Fruit fly (Drosophila melanogaster): ENCODE results near the gene CG31115.
A peak's percentile ranks its signal among the peaks of the same experiment; 100 is the strongest.

Gene CG31115

DNA sequence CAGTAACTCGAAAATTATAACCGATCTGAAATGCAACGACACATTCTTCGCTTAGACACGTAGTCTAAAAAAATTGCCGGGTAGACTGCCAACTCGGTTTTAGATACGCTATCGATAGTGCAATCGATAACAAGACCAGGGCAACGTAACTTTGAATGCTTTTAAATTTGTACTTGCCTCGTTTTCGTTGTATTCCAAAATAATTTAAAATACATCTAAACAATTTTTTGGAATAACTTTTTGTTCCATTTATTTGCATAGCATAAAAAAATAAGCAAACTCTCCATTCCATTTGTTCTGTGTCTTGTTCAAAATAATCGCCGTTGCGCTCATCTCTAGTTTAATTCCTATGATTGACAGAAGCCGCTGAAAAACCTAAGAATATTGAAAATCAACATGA, 32.8 kb downstream of the CG31115 start, which contains the start of the genes Stt3B and CG11839 (continued):
- no peak for TF ChIP-seq bigmax (GFP tag; optimal IDR thresholded peaks at IDR 0.05)
- TF ChIP-seq Aef1 (GFP tag; IDR thresholded peaks at IDR 0.05) = no peak; the same call in 1 of the 3 replicates
- TF ChIP-seq hb (GFP tag; IDR thresholded peaks at IDR 0.05; ENCODE audit: partially characterized antibody) = peak; percentile 91
- no peak for TF ChIP-seq pan (optimal IDR thresholded peaks at IDR 0.05)
- TF ChIP-seq pan (GFP tag; optimal IDR thresholded peaks at IDR 0.05 in 1 of 2, IDR thresholded peaks at IDR 0.05 in 1 of 2) = peak in 1 of 2 experiments; percentile 50
- no peak for TF ChIP-seq bcd (GFP tag; optimal IDR thresholded peaks at IDR 0.05)
- peak; percentile 93 for TF ChIP-seq CG34224 (GFP tag; IDR thresholded peaks at IDR 0.05; ENCODE audit: partially characterized antibody)
- TF ChIP-seq schlank (tag; optimal IDR thresholded peaks at IDR 0.05) = peak; percentile 18
- TF ChIP-seq lilli (GFP tag; optimal IDR thresholded peaks at IDR 0.05) = peak; percentile 90
- TF ChIP-seq CG12659 (GFP tag; optimal IDR thresholded peaks at IDR 0.05) = peak; percentile 85
- 0 out of 2 replicates have a peak, but pooled peaks have one; percentile 6 for TF ChIP-seq ttk (GFP tag; IDR thresholded peaks at IDR 0.05)
- no peak for TF ChIP-seq Lim3 (GFP tag; IDR thresholded peaks at IDR 0.05)
- peak; percentile 77 for TF ChIP-seq CG13424 (tag; optimal IDR thresholded peaks at IDR 0.05)
- TF ChIP-seq CG31388 (GFP tag; optimal IDR thresholded peaks at IDR 0.05) = peak; percentile 48
- no peak for TF ChIP-seq nau (GFP tag; optimal IDR thresholded peaks at IDR 0.05)
- TF ChIP-seq CG17612 (GFP tag; IDR thresholded peaks at IDR 0.05) = no peak
- peak; percentile 4 for TF ChIP-seq CG3995 (GFP tag; optimal IDR thresholded peaks at IDR 0.05)
- TF ChIP-seq HLH4C (GFP tag; IDR thresholded peaks at IDR 0.05; ENCODE audit: partially characterized antibody) = peak; percentile 83
- no peak for TF ChIP-seq CG5953 (GFP tag; IDR thresholded peaks at IDR 0.05)
- TF ChIP-seq CG15696 (tag; optimal IDR thresholded peaks at IDR 0.05) = peak; percentile 58
- peak; percentile 79 for TF ChIP-seq CG12155 (GFP tag; optimal IDR thresholded peaks at IDR 0.05)
- TF ChIP-seq otp (GFP tag; IDR thresholded peaks at IDR 0.05) = no peak
- peak; percentile 19 for TF ChIP-seq tup (GFP tag; optimal IDR thresholded peaks at IDR 0.05)
- peak; percentile 90 for TF ChIP-seq vnd (GFP tag; IDR thresholded peaks at IDR 0.05; ENCODE audit: partially characterized antibody)
- peak; percentile 58 for TF ChIP-seq Ada2b (GFP tag; IDR thresholded peaks at IDR 0.05)
- TF ChIP-seq Hsf (GFP tag; optimal IDR thresholded peaks at IDR 0.05) = peak; percentile 82
- TF ChIP-seq dmrt11E (tag; optimal IDR thresholded peaks at IDR 0.05) = peak; percentile 53
- peak; percentile 91 for TF ChIP-seq CG3847 (GFP tag; IDR thresholded peaks at IDR 0.05)
- no peak for TF ChIP-seq CG11696 (GFP tag; IDR thresholded peaks at IDR 0.05)
- TF ChIP-seq CG4820 (GFP tag; optimal IDR thresholded peaks at IDR 0.05) = peak; percentile 66
- peak; percentile 30 for TF ChIP-seq CG7987 (GFP tag; optimal IDR thresholded peaks at IDR 0.05)
- no peak for TF ChIP-seq sim (GFP tag; IDR thresholded peaks at IDR 0.05)
- no peak for TF ChIP-seq corto (GFP tag; optimal IDR thresholded peaks at IDR 0.05)
- peak; percentile 3 for TF ChIP-seq CrebB (tag; optimal IDR thresholded peaks at IDR 0.05)
- TF ChIP-seq ken (GFP tag; IDR thresholded peaks at IDR 0.05) = peak; percentile 58; the same call in 2 of the 3 replicates
- TF ChIP-seq gt (GFP tag; IDR thresholded peaks at IDR 0.05) = no peak
- TF ChIP-seq fd102C (GFP tag; optimal IDR thresholded peaks at IDR 0.05) = no peak
- peak; percentile 82 for TF ChIP-seq CG6791 (GFP tag; IDR thresholded peaks at IDR 0.05; ENCODE audit: partially characterized antibody)
- TF ChIP-seq zf30C (GFP tag; optimal IDR thresholded peaks at IDR 0.05) = no peak
- no peak for TF ChIP-seq gce (GFP tag; IDR thresholded peaks at IDR 0.05)
- TF ChIP-seq CG2678 (tag; optimal IDR thresholded peaks at IDR 0.05) = no peak
- peak; percentile 59 for TF ChIP-seq PHDP (tag; optimal IDR thresholded peaks at IDR 0.05)
- TF ChIP-seq gsb (GFP tag; IDR thresholded peaks at IDR 0.05) = no peak
- no peak for TF ChIP-seq sr (GFP tag; IDR thresholded peaks at IDR 0.05)
- no peak for TF ChIP-seq Abd-B (GFP tag; optimal IDR thresholded peaks at IDR 0.05)
- no peak for TF ChIP-seq Poxn (GFP tag; IDR thresholded peaks at IDR 0.05)
- peak; percentile 76 for TF ChIP-seq pfk (GFP tag; optimal IDR thresholded peaks at IDR 0.05)
- no peak for TF ChIP-seq kni (GFP tag; optimal IDR thresholded peaks at IDR 0.05)
- TF ChIP-seq CG30020 (tag; optimal IDR thresholded peaks at IDR 0.05) = peak; percentile 91
- TF ChIP-seq CG18476 (GFP tag; optimal IDR thresholded peaks at IDR 0.05) = peak; percentile 56
- TF ChIP-seq CG1792 (GFP tag; optimal IDR thresholded peaks at IDR 0.05) = peak; percentile 73
